Worm (Caenorhabditis elegans) whole organism, midembryonic: ENCODE measurements around the gene math-38.

Experiments used
- T22C8.4 ChIP-seq: fragments of 200-800 bp; sonication (Bioruptor generic); IDR thresholded peaks from 2 replicates; pipeline ENCODE4 v1.3.6; 2022; ENCODE audit warnings: missing genetic modification characterization, missing compliant biosample characterization
- cog-1 ChIP-seq: sonication (generic microtip); optimal IDR thresholded peaks from 2 replicates; lab custom pipeline; 2016; ENCODE audit warnings: missing genetic modification characterization, missing compliant biosample characterization
- flt-1 ChIP-seq: fragments of 200-800 bp; sonication (Bioruptor generic); IDR thresholded peaks from 2 replicates; pipeline ENCODE4 v1.3.6; 2022; ENCODE audit warnings: missing genetic modification characterization, missing compliant biosample characterization
- klf-2 ChIP-seq: fragments of 200-800 bp; sonication (Bioruptor generic); conservative IDR thresholded peaks from 2 replicates; pipeline ENCODE4 v1.3.6; 2022; ENCODE audit warnings: missing genetic modification reagents, missing genetic modification characterization, missing compliant biosample characterization
- med-1 ChIP-seq: sonication (generic microtip); optimal IDR thresholded peaks from 2 replicates; lab custom pipeline; 2017; ENCODE audit warnings: missing genetic modification characterization, mild to moderate bottlenecking, missing compliant biosample characterization, antibody characterized with exemption, missing genetic modification reagents; ENCODE audit not compliant: insufficient read depth
- ref-1 ChIP-seq: fragments of 200-800 bp; sonication (Bioruptor generic); conservative IDR thresholded peaks from 2 replicates; pipeline ENCODE4 v1.3.6; 2022; ENCODE audit warnings: missing genetic modification reagents, missing genetic modification characterization, missing compliant biosample characterization
- tab-1 ChIP-seq: fragments of 200-800 bp; sonication (Bioruptor generic); IDR thresholded peaks from 2 replicates; pipeline ENCODE4 v1.3.6; 2022; ENCODE audit warnings: missing genetic modification characterization, missing compliant biosample characterization
- ztf-23 ChIP-seq: fragments of 200-800 bp; sonication (Bioruptor generic); IDR thresholded peaks from 2 replicates; pipeline ENCODE4 v1.3.6; 2022; ENCODE audit warnings: missing genetic modification reagents, missing genetic modification characterization, missing compliant biosample characterization
- ztf-29 ChIP-seq: fragments of 200-800 bp; sonication (Bioruptor generic); IDR thresholded peaks from 2 replicates; pipeline ENCODE4 v1.3.6; 2022; ENCODE audit warnings: missing genetic modification reagents, missing genetic modification characterization, missing compliant biosample characterization

DNA sequence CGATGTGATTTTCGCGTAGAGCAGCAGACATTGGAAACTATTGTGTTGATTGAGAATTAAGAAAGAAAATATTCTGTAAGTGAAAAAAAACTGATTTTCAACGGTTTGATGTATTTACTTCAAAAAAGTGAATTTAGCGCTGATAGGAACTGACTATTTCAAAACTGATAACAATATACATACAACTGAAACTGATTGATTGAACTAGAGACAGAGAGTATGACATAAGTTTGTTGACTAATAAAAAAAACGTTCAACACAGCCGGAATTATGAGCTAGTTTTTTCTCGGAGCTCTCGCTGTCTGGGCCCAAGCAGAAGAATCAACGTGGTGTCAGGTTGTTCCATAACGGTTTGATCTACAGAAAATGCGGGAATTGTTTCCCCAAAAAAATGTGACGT is 34.2 kb upstream of the math-38 start, which contains the start of gene fbxa-164:
- TF ChIP-seq T22C8.4 (GFP tag; lab: Robert Waterston, UW) (no peak), flt-1 (GFP tag; lab: Robert Waterston, UW) (no peak), ref-1 (GFP tag; lab: Robert Waterston, UW) (no peak), ztf-29 (GFP tag; lab: Robert Waterston, UW) (no peak), tab-1 (GFP tag; lab: Robert Waterston, UW) (no peak), klf-2 (GFP tag; lab: Robert Waterston, UW) (no peak), ztf-23 (no peak), med-1 (GFP tag; lab: Kevin White, UChicago) (no peak), cog-1 (tag; lab: Kevin White, UChicago) (no peak)
